Worm (Caenorhabditis elegans) whole organism, L2 larva: ENCODE measurements around the gene C05E4.12.

ENCODE experiments used
- C34F6.9 ChIP-seq: fragments of 150-350 bp; optimal IDR thresholded peaks from 2 replicates; lab custom pipeline; 2014; ENCODE audit warnings: missing biosample characterization, missing genetic modification characterization
- F13H6.1 ChIP-seq: sonication (generic microtip); optimal IDR thresholded peaks from 2 replicates; lab custom pipeline; 2016; ENCODE audit warnings: missing genetic modification characterization, missing compliant biosample characterization
- Y55F3AM.14 ChIP-seq: fragments of 200-800 bp; sonication (Bioruptor generic); optimal IDR thresholded peaks from 2 replicates; lab custom pipeline; 2018; ENCODE audit warnings: mild to moderate bottlenecking, missing genetic modification characterization, missing compliant biosample characterization
- ZK546.5 ChIP-seq: sonication (generic microtip); optimal IDR thresholded peaks from 2 replicates; lab custom pipeline; 2017; ENCODE audit warnings: missing biosample characterization, missing genetic modification characterization
- alr-1 ChIP-seq: fragments of 150-350 bp; optimal IDR thresholded peaks from 2 replicates; lab custom pipeline; 2014; ENCODE audit warnings: missing biosample characterization, missing genetic modification characterization
- aly-2 ChIP-seq: fragments of 150-350 bp; optimal IDR thresholded peaks from 2 replicates; lab custom pipeline; 2014; ENCODE audit warnings: missing biosample characterization, missing genetic modification characterization
- ama-1 ChIP-seq: fragments of 150-350 bp; optimal IDR thresholded peaks from 2 replicates; lab custom pipeline; 2018; ENCODE audit warnings: inconsistent platforms
- blmp-1 ChIP-seq: sonication (generic microtip); optimal IDR thresholded peaks from 2 replicates; lab custom pipeline; 2017; ENCODE audit warnings: missing genetic modification characterization, mild to moderate bottlenecking, missing compliant biosample characterization, antibody characterized with exemption, moderate library complexity; ENCODE audit not compliant: insufficient read depth
- ceh-16 ChIP-seq: fragments of 150-350 bp; optimal IDR thresholded peaks from 2 replicates; lab custom pipeline; 2014; ENCODE audit warnings: missing biosample characterization, missing genetic modification characterization
- ceh-82 ChIP-seq: fragments of 150-350 bp; optimal IDR thresholded peaks from 2 replicates; lab custom pipeline; 2014; ENCODE audit warnings: missing biosample characterization, missing genetic modification characterization
- crh-2 ChIP-seq: sonication (generic microtip); optimal IDR thresholded peaks from 2 replicates; lab custom pipeline; 2017; ENCODE audit warnings: missing biosample characterization, missing genetic modification characterization
- egl-27 ChIP-seq: sonication (generic microtip); optimal IDR thresholded peaks from 3 replicates; lab custom pipeline; 2017; ENCODE audit warnings: missing biosample characterization, missing genetic modification reagents, missing genetic modification characterization
- elt-3 ChIP-seq: sonication (generic microtip); optimal IDR thresholded peaks from 2 replicates; lab custom pipeline; 2017; ENCODE audit warnings: missing biosample characterization, missing genetic modification characterization
- fos-1 ChIP-seq: fragments of 150-350 bp; optimal IDR thresholded peaks from 2 replicates; lab custom pipeline; 2014; ENCODE audit warnings: missing biosample characterization, missing genetic modification characterization
- gmeb-1 ChIP-seq: fragments of 150-350 bp; optimal IDR thresholded peaks from 2 replicates; lab custom pipeline; 2014; ENCODE audit warnings: missing biosample characterization, missing genetic modification characterization
- lin-13 ChIP-seq: fragments of 150-350 bp; optimal IDR thresholded peaks from 2 replicates; lab custom pipeline; 2014; ENCODE audit warnings: missing biosample characterization, missing genetic modification reagents, missing genetic modification characterization
- lsy-2 ChIP-seq, 2 experiments: fragments of 150-350 bp in 1 of 2; sonication (generic microtip) in 1 of 2; optimal IDR thresholded peaks; 2 replicates each; lab custom pipeline; 2014 to 2017; ENCODE audit warnings: missing biosample characterization in 2 of 2, missing genetic modification characterization in 2 of 2
- mab-5 ChIP-seq: fragments of 150-350 bp; optimal IDR thresholded peaks from 2 replicates; lab custom pipeline; 2014; ENCODE audit warnings: missing biosample characterization, missing genetic modification characterization
- mdl-1 ChIP-seq, 2 experiments: fragments of 150-350 bp in 1 of 2; sonication (generic microtip) in 1 of 2; optimal IDR thresholded peaks; 2 replicates each; lab custom pipeline; 2017; ENCODE audit warnings: missing biosample characterization in 2 of 2, missing genetic modification characterization in 2 of 2
- nhr-10 ChIP-seq: sonication (generic microtip); optimal IDR thresholded peaks from 2 replicates; lab custom pipeline; 2017; ENCODE audit warnings: missing biosample characterization, missing genetic modification characterization
- nhr-11 ChIP-seq: fragments of 150-350 bp; optimal IDR thresholded peaks from 2 replicates; lab custom pipeline; 2014; ENCODE audit warnings: missing biosample characterization, missing genetic modification characterization
- nhr-12 ChIP-seq: fragments of 150-350 bp; optimal IDR thresholded peaks from 2 replicates; lab custom pipeline; 2014; ENCODE audit warnings: missing biosample characterization, missing genetic modification characterization
- nhr-129 ChIP-seq: fragments of 150-350 bp; optimal IDR thresholded peaks from 2 replicates; lab custom pipeline; 2014; ENCODE audit warnings: missing biosample characterization, missing genetic modification characterization
- nhr-23 ChIP-seq: fragments of 150-350 bp; optimal IDR thresholded peaks from 2 replicates; lab custom pipeline; 2014; ENCODE audit warnings: missing biosample characterization, missing genetic modification reagents, missing genetic modification characterization
- nhr-25 ChIP-seq: fragments of 150-350 bp; sonication (generic microtip); optimal IDR thresholded peaks from 3 replicates; lab custom pipeline; 2014; ENCODE audit warnings: missing biosample characterization, missing genetic modification characterization
- nhr-6 ChIP-seq: fragments of 150-350 bp; optimal IDR thresholded peaks from 2 replicates; lab custom pipeline; 2014; ENCODE audit warnings: missing biosample characterization, missing genetic modification characterization
- peb-1 ChIP-seq: fragments of 150-350 bp; optimal IDR thresholded peaks from 2 replicates; lab custom pipeline; 2014; ENCODE audit warnings: missing biosample characterization, missing genetic modification characterization
- sem-4 ChIP-seq: fragments of 150-350 bp; optimal IDR thresholded peaks from 2 replicates; lab custom pipeline; 2014; ENCODE audit warnings: missing biosample characterization, missing genetic modification reagents, missing genetic modification characterization
- skn-1 ChIP-seq: sonication (generic microtip); optimal IDR thresholded peaks from 2 replicates; lab custom pipeline; 2017; ENCODE audit warnings: missing biosample characterization, missing genetic modification characterization
- sma-9 ChIP-seq, 2 experiments: fragments of 150-350 bp in 1 of 2; sonication (generic microtip) in 1 of 2; optimal IDR thresholded peaks; 2 replicates each; lab custom pipeline; 2014 to 2016; ENCODE audit warnings: missing genetic modification characterization in 2 of 2, mild to moderate bottlenecking in 1 of 2, missing biosample characterization in 1 of 2, missing compliant biosample characterization in 1 of 2, missing genetic modification reagents in 1 of 2, moderate library complexity in 1 of 2
- snpc-4 ChIP-seq: fragments of 150-350 bp; optimal IDR thresholded peaks from 2 replicates; lab custom pipeline; 2014; ENCODE audit warnings: missing biosample characterization, missing genetic modification characterization
- unc-39 ChIP-seq: fragments of 150-350 bp; optimal IDR thresholded peaks from 2 replicates; lab custom pipeline; 2014; ENCODE audit warnings: missing biosample characterization, missing genetic modification characterization
- unc-55 ChIP-seq: fragments of 150-350 bp; sonication (generic microtip); optimal IDR thresholded peaks from 3 replicates; lab custom pipeline; 2014; ENCODE audit warnings: missing biosample characterization, missing genetic modification reagents, missing genetic modification characterization
- unc-62 ChIP-seq: fragments of 150-350 bp; optimal IDR thresholded peaks from 2 replicates; lab custom pipeline; 2014; ENCODE audit warnings: missing biosample characterization, missing genetic modification reagents, missing genetic modification characterization
- zag-1 ChIP-seq: fragments of 150-350 bp; optimal IDR thresholded peaks from 2 replicates; lab custom pipeline; 2014; ENCODE audit warnings: missing biosample characterization, missing genetic modification characterization
- ztf-1 ChIP-seq: fragments of 200-800 bp; sonication (Bioruptor generic); conservative IDR thresholded peaks from 2 replicates; pipeline ENCODE4 v1.3.6; 2022; ENCODE audit warnings: missing genetic modification characterization, missing compliant biosample characterization
- ztf-4 ChIP-seq: fragments of 150-350 bp; optimal IDR thresholded peaks from 2 replicates; lab custom pipeline; 2014; ENCODE audit warnings: missing biosample characterization, missing genetic modification characterization

Gene C05E4.12

ce11 chrV:773256-773655 is 11.5 kb upstream of the C05E4.12 start, which contains the start of gene sti-1 (continued):
- TF ChIP-seq unc-55 (GFP tag; lab: Kevin White, UChicago) (peak; percentile 89), ceh-16 (tag; lab: Kevin White, UChicago) (no peak), sem-4 (tag; lab: Kevin White, UChicago) (peak; percentile 76)

DNA sequence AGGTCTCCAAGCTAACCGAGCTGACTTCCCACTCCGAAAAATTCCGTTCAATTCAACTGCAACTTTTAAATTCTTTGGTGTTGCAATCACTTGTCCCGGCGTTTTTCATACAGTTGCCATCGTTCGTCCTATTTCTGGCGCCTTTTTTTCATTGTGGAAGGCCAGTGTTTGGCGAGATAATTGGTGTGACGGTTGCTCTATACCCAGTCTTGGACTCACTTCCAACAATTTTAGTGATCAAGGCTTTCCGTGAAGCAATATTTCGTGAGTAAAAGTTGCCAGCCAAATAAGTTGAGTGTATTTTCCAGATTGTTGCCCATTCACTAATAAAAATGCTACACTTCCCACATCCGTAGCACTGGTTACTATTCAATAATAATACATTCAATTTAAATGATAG is 10.4 kb upstream of the C05E4.12 start:
- TF ChIP-seq zag-1 (no peak), nhr-23 (tag; lab: Kevin White, UChicago) (no peak), egl-27 (tag; lab: Kevin White, UChicago) (no peak), snpc-4 (tag; lab: Kevin White, UChicago) (no peak), ama-1 (lab: Kevin White, UChicago) (no peak), nhr-6 (tag; lab: Kevin White, UChicago) (no peak), nhr-25 (tag; lab: Kevin White, UChicago) (no peak), nhr-12 (tag; lab: Kevin White, UChicago) (no peak), unc-55 (GFP tag; lab: Kevin White, UChicago) (no peak), aly-2 (tag; lab: Kevin White, UChicago) (no peak), unc-62 (no peak), lin-13 (GFP tag; lab: Kevin White, UChicago) (no peak), elt-3 (tag; lab: Kevin White, UChicago) (no peak), F13H6.1 (no peak), ztf-1 (GFP tag; lab: Robert Waterston, UW) (no peak), peb-1 (no peak), ztf-4 (no peak), alr-1 (tag; lab: Kevin White, UChicago) (no peak), ZK546.5 (no peak), nhr-129 (tag; lab: Kevin White, UChicago) (no peak)
- TF ChIP-seq, all 48 proteins: peak for 0

DNA sequence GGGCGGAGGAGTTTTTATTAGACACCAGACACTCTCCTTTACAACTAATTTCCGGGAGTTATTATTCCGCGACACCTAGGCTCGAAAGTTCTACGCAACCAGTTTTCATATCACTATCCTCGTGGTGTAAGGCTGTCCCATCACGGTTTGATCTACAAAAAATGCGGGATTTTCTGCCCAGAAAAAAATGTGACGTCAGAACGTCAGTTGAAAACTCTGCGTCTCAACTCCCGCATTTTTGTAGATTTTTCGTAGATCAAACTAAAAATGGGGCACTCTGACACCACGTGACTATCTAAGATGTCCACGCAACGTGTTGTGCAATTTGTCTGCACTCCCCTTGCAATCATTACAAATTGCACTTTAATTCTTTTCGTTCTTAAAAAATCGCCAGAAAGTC is 3.0 kb upstream of the C05E4.12 start, which contains the start of gene str-238:
str-238 (plus strand) TSS at position 301 of the 400 bp plus-strand sequence.
- no peak for TF ChIP-seq nhr-6 (tag; lab: Kevin White, UChicago)
- no peak for TF ChIP-seq nhr-23 (tag; lab: Kevin White, UChicago)
- no peak for TF ChIP-seq ceh-16 (tag; lab: Kevin White, UChicago)
- no peak for TF ChIP-seq lsy-2 (tag; optimal IDR thresholded peaks at IDR 0.05; lab: Kevin White, UChicago)
- TF ChIP-seq nhr-10 (tag; lab: Kevin White, UChicago): no peak
- no peak for TF ChIP-seq nhr-11 (tag; lab: Kevin White, UChicago)
- TF ChIP-seq lin-13 (GFP tag; lab: Kevin White, UChicago): no peak
- TF ChIP-seq fos-1: no peak
- no peak for TF ChIP-seq snpc-4 (tag; lab: Kevin White, UChicago)
- no peak for TF ChIP-seq ama-1 (lab: Kevin White, UChicago)
- no peak for TF ChIP-seq ZK546.5
- TF ChIP-seq skn-1: no peak
- no peak for TF ChIP-seq sma-9 (GFP tag; optimal IDR thresholded peaks at IDR 0.05; lab: Kevin White, UChicago)
- TF ChIP-seq sma-9 (tag; optimal IDR thresholded peaks at IDR 0.05; lab: Kevin White, UChicago): no peak
- no peak for TF ChIP-seq crh-2 (tag; lab: Kevin White, UChicago)
- no peak for TF ChIP-seq aly-2 (tag; lab: Kevin White, UChicago)
- TF ChIP-seq mdl-1 (tag; optimal IDR thresholded peaks at IDR 0.05; lab: Kevin White, UChicago): no peak
- TF ChIP-seq C34F6.9: no peak

DNA sequence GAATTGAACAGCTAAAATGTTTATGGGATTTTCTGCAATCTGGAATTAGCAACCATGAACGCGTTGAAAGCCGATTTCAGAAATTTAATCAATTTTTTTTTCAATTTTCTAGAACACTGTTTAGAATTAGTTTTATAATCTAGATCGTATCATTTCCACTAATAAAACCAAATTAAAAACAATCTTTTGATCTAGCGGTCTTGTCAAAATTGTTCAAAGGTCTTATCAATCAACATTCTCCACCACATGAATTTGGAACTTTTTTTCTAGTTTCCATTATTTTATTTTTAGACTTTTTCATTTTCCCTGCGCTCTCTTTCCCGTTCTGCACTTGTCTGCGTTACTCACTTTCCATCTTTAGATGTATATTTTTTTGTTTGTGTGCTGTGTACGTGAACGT is 558 bp upstream of the C05E4.12 start, which contains the start of gene srp-2:
srp-2 (plus strand) TSS at position 301 of the 400 bp plus-strand sequence.
- TF ChIP-seq ceh-82 (no peak), mdl-1 (tag; optimal IDR thresholded peaks at IDR 0.05; lab: Kevin White, UChicago) (no peak), ztf-1 (GFP tag; lab: Robert Waterston, UW) (no peak), unc-39 (tag; lab: Kevin White, UChicago) (no peak), Y55F3AM.14 (GFP tag; lab: Kevin White, UChicago) (no peak), nhr-12 (tag; lab: Kevin White, UChicago) (no peak), nhr-129 (tag; lab: Kevin White, UChicago) (no peak), nhr-10 (tag; lab: Kevin White, UChicago) (no peak), blmp-1 (tag; lab: Kevin White, UChicago) (no peak), F13H6.1 (no peak), unc-62 (no peak), fos-1 (no peak), peb-1 (no peak), gmeb-1 (tag; lab: Kevin White, UChicago) (no peak), nhr-6 (tag; lab: Kevin White, UChicago) (no peak), mab-5 (tag; lab: Kevin White, UChicago) (no peak)
